Fruit fly (Drosophila melanogaster) whole organism, embryonic: Measurements from ENCODE around the gene CG6356.

ENCODE experiments used
- CG11560 ChIP-seq: fragments of 200-800 bp; sonication (Bioruptor generic); IDR thresholded peaks from 3 replicates; pipeline ENCODE4 v1.3.6; 2022; ENCODE audit warnings: missing biosample characterization, missing genetic modification characterization
- CG18011 ChIP-seq: fragments of 200-800 bp; sonication (Bioruptor generic); optimal IDR thresholded peaks from 2 replicates; lab custom pipeline; 2017; ENCODE audit warnings: missing biosample characterization, missing genetic modification characterization, mild to moderate bottlenecking, moderate library complexity, missing genotype
- CG2202 ChIP-seq: fragments of 200-800 bp; sonication (Bioruptor generic); optimal IDR thresholded peaks from 2 replicates; lab custom pipeline; 2018; ENCODE audit warnings: missing biosample characterization, mild to moderate bottlenecking, missing genetic modification characterization
- Rfx ChIP-seq: fragments of 200-800 bp; sonication (Bioruptor generic); IDR thresholded peaks from 2 replicates; pipeline ENCODE4 v1.3.6; 2022; ENCODE audit warnings: missing biosample characterization, missing genetic modification characterization
- Ssrp ChIP-seq: fragments of 200-800 bp; sonication (Bioruptor generic); optimal IDR thresholded peaks from 2 replicates; lab custom pipeline; 2018; ENCODE audit warnings: missing biosample characterization, mild to moderate bottlenecking, missing genetic modification characterization, moderate library complexity
- crol ChIP-seq: fragments of 200-800 bp; sonication (Bioruptor generic); IDR thresholded peaks from 2 replicates; pipeline ENCODE4 v1.3.6; 2022; ENCODE audit warnings: missing biosample characterization, missing genetic modification characterization
- dm ChIP-seq: fragments of 200-800 bp; sonication (Bioruptor generic); optimal IDR thresholded peaks from 3 replicates; lab custom pipeline; 2016; ENCODE audit warnings: missing biosample characterization, missing genetic modification characterization
- mirr ChIP-seq: fragments of 200-800 bp; sonication (Bioruptor generic); optimal IDR thresholded peaks from 3 replicates; lab custom pipeline; 2018; ENCODE audit warnings: missing biosample characterization, mild to moderate bottlenecking, missing genetic modification characterization
- psq ChIP-seq: fragments of 200-800 bp; sonication (Bioruptor generic); optimal IDR thresholded peaks from 2 replicates; lab custom pipeline; 2017; ENCODE audit warnings: missing biosample characterization, missing genetic modification characterization
- sna ChIP-seq: fragments of 200-800 bp; sonication (Bioruptor generic); IDR thresholded peaks from 2 replicates; pipeline ENCODE4 v1.3.6; 2022; ENCODE audit warnings: missing biosample characterization, missing genetic modification characterization; ENCODE audit not compliant: partially characterized antibody

- TF ChIP-seq crol (no peak), psq (GFP tag; lab: Kevin White, UChicago) (no peak), mirr (no peak), CG18011 (GFP tag; lab: Kevin White, UChicago) (no peak), Rfx (GFP tag; lab: Robert Waterston, UW) (no peak), CG11560 (no peak), Ssrp (tag; lab: Kevin White, UChicago) (no peak), dm (GFP tag; lab: Kevin White, UChicago) (no peak), sna (no peak), CG2202 (no peak)
Observed at dm6 chr3R:24278738-24279137, 5.0 kb upstream of the CG6356 start.
